Fruit fly (Drosophila melanogaster) whole organism, embryonic: ENCODE measurements around the gene HisCl1.

Source experiments
- Asciz ChIP-seq: fragments of 200-800 bp; sonication (Bioruptor generic); optimal IDR thresholded peaks from 2 replicates; lab custom pipeline; 2017; ENCODE audit warnings: missing biosample characterization, mild to moderate bottlenecking, missing genetic modification characterization, missing genetic modification reagents
- CG1024 ChIP-seq: fragments of 200-800 bp; sonication (Bioruptor generic); IDR thresholded peaks from 2 replicates; pipeline ENCODE4 v1.3.6; 2022; ENCODE audit warnings: missing biosample characterization, missing genetic modification characterization
- CG10565 ChIP-seq: fragments of 200-800 bp; sonication (Bioruptor generic); optimal IDR thresholded peaks from 3 replicates; lab custom pipeline; 2016; ENCODE audit warnings: missing biosample characterization, mild to moderate bottlenecking, missing genetic modification characterization
- CG12299 ChIP-seq: fragments of 200-800 bp; sonication (Bioruptor generic); optimal IDR thresholded peaks from 2 replicates; lab custom pipeline; 2018; ENCODE audit warnings: missing biosample characterization, mild to moderate bottlenecking, missing genetic modification characterization
- CG12659 ChIP-seq: fragments of 200-800 bp; sonication (Bioruptor generic); optimal IDR thresholded peaks from 3 replicates; lab custom pipeline; 2017; ENCODE audit warnings: mild to moderate bottlenecking, missing biosample characterization, missing genetic modification reagents, missing genetic modification characterization
- CG12769 ChIP-seq: fragments of 200-800 bp; sonication (Bioruptor generic); optimal IDR thresholded peaks from 2 replicates; lab custom pipeline; 2019; ENCODE audit warnings: missing biosample characterization, mild to moderate bottlenecking, missing genetic modification characterization, moderate library complexity
- CG14860 ChIP-seq: fragments of 200-800 bp; sonication (Bioruptor generic); IDR thresholded peaks from 3 replicates; pipeline ENCODE4 v1.3.6; 2022; ENCODE audit warnings: missing biosample characterization, missing genetic modification characterization; ENCODE audit not compliant: partially characterized antibody
- CG15073 ChIP-seq: fragments of 200-800 bp; sonication (Bioruptor generic); optimal IDR thresholded peaks from 2 replicates; lab custom pipeline; 2016; ENCODE audit warnings: missing biosample characterization, missing genetic modification characterization
- CG15514 ChIP-seq: fragments of 200-800 bp; sonication (Bioruptor generic); optimal IDR thresholded peaks from 3 replicates; lab custom pipeline; 2017; ENCODE audit warnings: missing biosample characterization, missing genetic modification characterization, mild to moderate bottlenecking, moderate library complexity, missing genetic modification reagents
- CG17802 ChIP-seq: fragments of 200-800 bp; sonication (Bioruptor generic); optimal IDR thresholded peaks from 2 replicates; lab custom pipeline; 2018; ENCODE audit warnings: missing biosample characterization, mild to moderate bottlenecking, missing genetic modification characterization, moderate library complexity
- CG17829 ChIP-seq: fragments of 200-800 bp; optimal IDR thresholded peaks from 2 replicates; lab custom pipeline; 2019; ENCODE audit warnings: missing biosample characterization, mild to moderate bottlenecking, missing genetic modification characterization, moderate library complexity
- CG2116 ChIP-seq: fragments of 200-800 bp; sonication (Bioruptor generic); optimal IDR thresholded peaks from 3 replicates; lab custom pipeline; 2018; ENCODE audit warnings: missing biosample characterization, mild to moderate bottlenecking, missing genetic modification characterization
- CG30431 ChIP-seq: fragments of 200-800 bp; sonication (Bioruptor generic); optimal IDR thresholded peaks from 2 replicates; lab custom pipeline; 2017; ENCODE audit warnings: missing biosample characterization, missing genetic modification characterization
- CG4854 ChIP-seq: fragments of 200-800 bp; sonication (Bioruptor generic); optimal IDR thresholded peaks from 2 replicates; lab custom pipeline; 2016; ENCODE audit warnings: missing biosample characterization, missing genetic modification characterization, inconsistent platforms
- CG7357 ChIP-seq: fragments of 200-800 bp; sonication (Bioruptor generic); IDR thresholded peaks from 3 replicates; pipeline ENCODE4 v1.3.6; 2022; ENCODE audit warnings: missing biosample characterization, missing genetic modification characterization
- CG8281 ChIP-seq: fragments of 200-800 bp; sonication (Bioruptor generic); optimal IDR thresholded peaks from 2 replicates; lab custom pipeline; 2018; ENCODE audit warnings: missing biosample characterization, mild to moderate bottlenecking, missing genetic modification characterization, moderate library complexity
- CG9797 ChIP-seq: fragments of 200-800 bp; sonication (Bioruptor generic); optimal IDR thresholded peaks from 3 replicates; lab custom pipeline; 2018; ENCODE audit warnings: missing biosample characterization, mild to moderate bottlenecking, missing genetic modification characterization
- CG9817 ChIP-seq: fragments of 200-800 bp; sonication (Bioruptor generic); optimal IDR thresholded peaks from 2 replicates; lab custom pipeline; 2018; ENCODE audit warnings: missing biosample characterization, mild to moderate bottlenecking, missing genetic modification characterization, moderate library complexity
- D ChIP-seq, 2 experiments: fragments of 200-800 bp in 1 of 2; fragments of >200 bp in 1 of 2; sonication (Bioruptor generic) in 1 of 2; optimal IDR thresholded peaks; 2 replicates in 1 of 2; 3 replicates in 1 of 2; lab custom pipeline; 2017; ENCODE audit warnings: mild to moderate bottlenecking in 1 of 2, missing biosample characterization in 1 of 2, missing genetic modification characterization in 1 of 2, missing genetic modification reagents in 1 of 2
- Dp ChIP-seq: fragments of 200-800 bp; sonication (Bioruptor generic); optimal IDR thresholded peaks from 2 replicates; lab custom pipeline; 2018; ENCODE audit warnings: missing biosample characterization, mild to moderate bottlenecking, missing genetic modification characterization, moderate library complexity
- Fer1 ChIP-seq: fragments of 200-800 bp; sonication (Bioruptor generic); optimal IDR thresholded peaks from 2 replicates; lab custom pipeline; 2017; ENCODE audit warnings: missing biosample characterization, mild to moderate bottlenecking, missing genetic modification characterization
- GATAe ChIP-seq: fragments of 200-800 bp; sonication (Bioruptor generic); conservative IDR thresholded peaks from 2 replicates; pipeline ENCODE4 v1.3.6; 2022; ENCODE audit warnings: missing biosample characterization, missing genetic modification characterization
- Hmx ChIP-seq: fragments of 200-800 bp; sonication (Bioruptor generic); optimal IDR thresholded peaks from 2 replicates; lab custom pipeline; 2016; ENCODE audit warnings: missing biosample characterization, missing genetic modification characterization
- Meics ChIP-seq: fragments of 200-800 bp; sonication (Bioruptor generic); optimal IDR thresholded peaks from 2 replicates; lab custom pipeline; 2017; ENCODE audit warnings: missing biosample characterization, mild to moderate bottlenecking, missing genetic modification characterization
- Myb ChIP-seq: fragments of 200-800 bp; sonication (Bioruptor generic); optimal IDR thresholded peaks from 2 replicates; lab custom pipeline; 2016; ENCODE audit warnings: missing biosample characterization, missing genetic modification characterization
- Opbp ChIP-seq: fragments of 200-800 bp; sonication (Bioruptor generic); IDR thresholded peaks from 3 replicates; pipeline ENCODE4 v1.3.6; 2022; ENCODE audit warnings: missing biosample characterization, missing genetic modification characterization; ENCODE audit not compliant: partially characterized antibody
- Poxn ChIP-seq: fragments of 200-800 bp; sonication (Bioruptor generic); IDR thresholded peaks from 2 replicates; pipeline ENCODE4 v1.3.6; 2022; ENCODE audit warnings: missing biosample characterization, missing genetic modification characterization
- Sry-β ChIP-seq: fragments of 200-800 bp; sonication (Bioruptor generic); optimal IDR thresholded peaks from 2 replicates; lab custom pipeline; 2018; ENCODE audit warnings: missing biosample characterization, mild to moderate bottlenecking, missing genetic modification characterization, moderate library complexity
- Ssrp ChIP-seq: fragments of 200-800 bp; sonication (Bioruptor generic); optimal IDR thresholded peaks from 2 replicates; lab custom pipeline; 2018; ENCODE audit warnings: missing biosample characterization, mild to moderate bottlenecking, missing genetic modification characterization, moderate library complexity
- Usf ChIP-seq: fragments of 200-800 bp; sonication (Bioruptor generic); optimal IDR thresholded peaks from 2 replicates; lab custom pipeline; 2017; ENCODE audit warnings: missing genotype, missing biosample characterization, missing genetic modification characterization
- ci ChIP-seq: fragments of 200-800 bp; sonication (Bioruptor generic); IDR thresholded peaks from 3 replicates; pipeline ENCODE4 v1.3.6; 2022; ENCODE audit warnings: missing biosample characterization, missing genetic modification characterization
- ewg ChIP-seq: fragments of 200-800 bp; sonication (Bioruptor generic); optimal IDR thresholded peaks from 3 replicates; lab custom pipeline; 2017; ENCODE audit warnings: mild to moderate bottlenecking, missing biosample characterization, missing genetic modification reagents, missing genetic modification characterization
- exex ChIP-seq: fragments of 200-800 bp; sonication (Bioruptor generic); optimal IDR thresholded peaks from 4 replicates; lab custom pipeline; 2018; ENCODE audit warnings: missing biosample characterization, mild to moderate bottlenecking, missing genetic modification characterization, moderate library complexity
- gro ChIP-seq: fragments of 200-800 bp; sonication (Bioruptor generic); optimal IDR thresholded peaks from 2 replicates; lab custom pipeline; 2016; ENCODE audit warnings: missing biosample characterization, missing genetic modification characterization
- gsb-n ChIP-seq: fragments of 200-800 bp; sonication (Bioruptor generic); optimal IDR thresholded peaks from 3 replicates; lab custom pipeline; 2018; ENCODE audit warnings: missing biosample characterization, mild to moderate bottlenecking, missing genetic modification characterization
- hkb ChIP-seq, 2 experiments: fragments of 200-800 bp in 1 of 2; fragments of >200 bp in 1 of 2; sonication (Bioruptor generic) in 1 of 2; IDR thresholded peaks in 1 of 2; optimal IDR thresholded peaks in 1 of 2; 2 replicates each; pipeline versions ENCODE4 v1.3.6 to Lab custom; 2017 to 2022; ENCODE audit warnings: missing biosample characterization in 1 of 2, missing genetic modification characterization in 1 of 2
- ind ChIP-seq: fragments of 200-800 bp; sonication (Bioruptor generic); optimal IDR thresholded peaks from 3 replicates; lab custom pipeline; 2016; ENCODE audit warnings: missing biosample characterization, missing genetic modification characterization
- kah ChIP-seq: fragments of 200-800 bp; sonication (Bioruptor generic); optimal IDR thresholded peaks from 2 replicates; lab custom pipeline; 2018; ENCODE audit warnings: missing biosample characterization, mild to moderate bottlenecking, missing genetic modification characterization
- klu ChIP-seq: fragments of 200-800 bp; sonication (Bioruptor generic); IDR thresholded peaks from 2 replicates; pipeline ENCODE4 v1.3.6; 2022; ENCODE audit warnings: missing biosample characterization, missing genetic modification characterization
- org-1 ChIP-seq: fragments of 200-800 bp; sonication (Bioruptor generic); optimal IDR thresholded peaks from 2 replicates; lab custom pipeline; 2017; ENCODE audit warnings: missing biosample characterization, missing genetic modification characterization
- pb ChIP-seq: fragments of 200-800 bp; sonication (Bioruptor generic); optimal IDR thresholded peaks from 3 replicates; lab custom pipeline; 2016; ENCODE audit warnings: missing biosample characterization, missing genetic modification characterization
- pzg ChIP-seq: fragments of 200-800 bp; sonication (Bioruptor generic); optimal IDR thresholded peaks from 3 replicates; lab custom pipeline; 2018; ENCODE audit warnings: missing biosample characterization, mild to moderate bottlenecking, missing genetic modification characterization, moderate library complexity
- row ChIP-seq: fragments of 200-800 bp; sonication (Bioruptor generic); IDR thresholded peaks from 3 replicates; pipeline ENCODE4 v1.3.6; 2022; ENCODE audit warnings: missing biosample characterization, missing genetic modification characterization
- sens ChIP-seq: fragments of 200-800 bp; sonication (Bioruptor generic); peaks from one replicate; lab custom pipeline; 2016; ENCODE audit warnings: missing biosample characterization, missing genetic modification characterization
- slp2 ChIP-seq: fragments of 200-800 bp; sonication (Bioruptor generic); optimal IDR thresholded peaks from 2 replicates; lab custom pipeline; 2016; ENCODE audit warnings: missing biosample characterization, missing genetic modification characterization
- tgo ChIP-seq: fragments of 200-800 bp; sonication (Bioruptor generic); IDR thresholded peaks from 3 replicates; pipeline ENCODE4 v1.3.6; 2022; ENCODE audit warnings: missing biosample characterization, missing genetic modification characterization
- unc-4 ChIP-seq: fragments of 200-800 bp; sonication (Bioruptor generic); IDR thresholded peaks from 2 replicates; pipeline ENCODE4 v1.3.6; 2022; ENCODE audit warnings: missing biosample characterization, missing genetic modification characterization; ENCODE audit not compliant: partially characterized antibody
- unpg ChIP-seq: fragments of 200-800 bp; sonication (Bioruptor generic); optimal IDR thresholded peaks from 3 replicates; lab custom pipeline; 2018; ENCODE audit warnings: missing biosample characterization, mild to moderate bottlenecking, missing genetic modification characterization, moderate library complexity
- yki ChIP-seq: fragments of >200 bp; optimal IDR thresholded peaks from 3 replicates; lab custom pipeline; 2018

The HisCl1 gene

dm6 chr3R:11786695-11787226, at the start of gene HisCl1, which contains the start of gene prd1 (continued):
- TF ChIP-seq Ssrp (tag; lab: Kevin White, UChicago) (peak; percentile 72), CG12769 (tag; lab: Kevin White, UChicago) (no peak), hkb (optimal IDR thresholded peaks at IDR 0.05; lab: Kevin White, UChicago) (peak; percentile 26), hkb (GFP tag; IDR thresholded peaks at IDR 0.05; lab: Robert Waterston, UW) (no peak), klu (GFP tag; lab: Robert Waterston, UW) (peak; percentile 41; the same call in 1 of the 2 replicates), Opbp (no peak), CG12299 (tag; lab: Kevin White, UChicago) (peak; percentile 54), exex (no peak), CG9817 (tag; lab: Kevin White, UChicago) (peak; percentile 81), ewg (GFP tag; lab: Kevin White, UChicago) (no peak), Hmx (GFP tag; lab: Kevin White, UChicago) (peak; percentile 30), CG8281 (peak; percentile 60), CG14860 (GFP tag; lab: Robert Waterston, UW) (no peak), CG10565 (GFP tag; lab: Kevin White, UChicago) (no peak), Asciz (GFP tag; lab: Kevin White, UChicago) (no peak), ci (peak; percentile 46; the same call in 1 of the 3 replicates), Fer1 (GFP tag; lab: Kevin White, UChicago) (peak; percentile 70), Usf (GFP tag; lab: Kevin White, UChicago) (peak; percentile 57), CG7357 (no peak), Poxn (GFP tag; lab: Robert Waterston, UW) (no peak), yki (lab: Kevin White, UChicago) (no peak), CG15073 (GFP tag; lab: Kevin White, UChicago) (no peak), pb (no peak), CG1024 (GFP tag; lab: Robert Waterston, UW) (no peak), CG4854 (GFP tag; lab: Kevin White, UChicago) (peak; percentile 98), org-1 (GFP tag; lab: Kevin White, UChicago) (peak; percentile 31), gsb-n (tag; lab: Kevin White, UChicago) (no peak), kah (peak; percentile 24), ind (GFP tag; lab: Kevin White, UChicago) (peak; percentile 65), D (optimal IDR thresholded peaks at IDR 0.05; lab: Kevin White, UChicago) (no peak), D (GFP tag; optimal IDR thresholded peaks at IDR 0.05; lab: Kevin White, UChicago) (peak; percentile 56), tgo (GFP tag; lab: Robert Waterston, UW) (peak; percentile 53; the same call in 2 of the 3 replicates)

- TF ChIP-seq CG9797 = peak; percentile 75
- peak; percentile 25 for TF ChIP-seq CG17829 (tag; lab: Kevin White, UChicago)
- TF ChIP-seq Sry-β (GFP tag; lab: Kevin White, UChicago) = peak; percentile 89
- TF ChIP-seq sens (GFP tag; lab: Kevin White, UChicago) = peak; percentile 63
- no peak for TF ChIP-seq Meics
- TF ChIP-seq Dp (GFP tag; lab: Kevin White, UChicago) = peak; percentile 70
- peak; percentile 91 for TF ChIP-seq CG15514 (GFP tag; lab: Kevin White, UChicago)
- TF ChIP-seq Myb (GFP tag; lab: Kevin White, UChicago) = peak; percentile 33
- TF ChIP-seq CG12659 (GFP tag; lab: Kevin White, UChicago) = peak; percentile 49
- TF ChIP-seq gsb-n (tag; lab: Kevin White, UChicago) = no peak
- peak; percentile 33 for TF ChIP-seq gro (GFP tag; lab: Kevin White, UChicago)
- peak; percentile 45; the same call in 1 of the 2 replicates for TF ChIP-seq unc-4 (GFP tag; lab: Robert Waterston, UW)
- no peak for TF ChIP-seq CG30431 (GFP tag; lab: Kevin White, UChicago)
- TF ChIP-seq GATAe (GFP tag; lab: Robert Waterston, UW) = no peak
- TF ChIP-seq CG17802 (tag; lab: Kevin White, UChicago) = no peak
- TF ChIP-seq CG2116 (GFP tag; lab: Kevin White, UChicago) = peak; percentile 55
- TF ChIP-seq pzg (GFP tag; lab: Kevin White, UChicago) = peak; percentile 69
- TF ChIP-seq unpg = no peak
- no peak for TF ChIP-seq slp2 (GFP tag; lab: Kevin White, UChicago)
- peak; percentile 71 for TF ChIP-seq row (GFP tag; lab: Robert Waterston, UW)
These were observed 45.2 kb upstream of the HisCl1 start, which contains the start of the genes Blm and CG14722 for dm6 chr3R:11741730-11742203. Blm (minus strand) TSS chr3R:11741783. CG14722 (plus strand) TSS chr3R:11741890.
